Fruit fly (Drosophila melanogaster): ENCODE data around the gene baz.

baz gene

dm6 chrX:17111958-17112953 is 47.5 kb upstream of the baz start (continued):
- TF ChIP-seq CG32006 (GFP tag; optimal IDR thresholded peaks at IDR 0.05) (peak; percentile 76), Eip75B (GFP tag; optimal IDR thresholded peaks at IDR 0.05) (peak; percentile 47), Sox102F (GFP tag; optimal IDR thresholded peaks at IDR 0.05) (no peak), net (GFP tag; optimal IDR thresholded peaks at IDR 0.05) (peak; percentile 40), Blimp-1 (GFP tag; optimal IDR thresholded peaks at IDR 0.05) (no peak), Gug (GFP tag; IDR thresholded peaks at IDR 0.05) (no peak), eg (GFP tag; IDR thresholded peaks at IDR 0.05) (0 out of 3 replicates have a peak, but pooled peaks have one; percentile 14), spab (GFP tag; optimal IDR thresholded peaks at IDR 0.05) (peak; percentile 23), CG11902 (GFP tag; optimal IDR thresholded peaks at IDR 0.05) (peak; percentile 19), CG11294 (GFP tag; IDR thresholded peaks at IDR 0.05) (0 out of 2 replicates have a peak, but pooled peaks have one; percentile 15), CG6854 (GFP tag; optimal IDR thresholded peaks at IDR 0.05) (no peak), Hr4 (GFP tag; optimal IDR thresholded peaks at IDR 0.05) (peak; percentile 47), salr (GFP tag; optimal IDR thresholded peaks at IDR 0.05) (peak in 1 of 2 experiments; percentile 70), CG8632 (GFP tag; optimal IDR thresholded peaks at IDR 0.05) (no peak), Eip93F (GFP tag; optimal IDR thresholded peaks at IDR 0.05) (no peak), achi (GFP tag; optimal IDR thresholded peaks at IDR 0.05) (peak; percentile 36), CG9139 (GFP tag; optimal IDR thresholded peaks at IDR 0.05) (no peak)

- TF ChIP-seq fkh (GFP tag; optimal IDR thresholded peaks at IDR 0.05): no peak
- peak; percentile 82 for TF ChIP-seq OdsH (GFP tag; optimal IDR thresholded peaks at IDR 0.05)
- TF ChIP-seq esn (GFP tag; optimal IDR thresholded peaks at IDR 0.05): peak; percentile 71
- peak; percentile 26 for TF ChIP-seq CG6276 (GFP tag; optimal IDR thresholded peaks at IDR 0.05)
- TF ChIP-seq achi (GFP tag; optimal IDR thresholded peaks at IDR 0.05): peak; percentile 79
- peak; percentile 87 for TF ChIP-seq CG8119 (GFP tag; IDR thresholded peaks at IDR 0.05)
- peak; percentile 42; the same call in 1 of the 2 replicates for TF ChIP-seq Gug (GFP tag; IDR thresholded peaks at IDR 0.05)
- TF ChIP-seq Ets96B (tag; optimal IDR thresholded peaks at IDR 0.05): peak; percentile 41
- peak; percentile 42 for TF ChIP-seq CG7368 (GFP tag; optimal IDR thresholded peaks at IDR 0.05)
- TF ChIP-seq CG3032 (tag; optimal IDR thresholded peaks at IDR 0.05): peak; percentile 42
- peak; percentile 32 for TF ChIP-seq Hr4 (GFP tag; optimal IDR thresholded peaks at IDR 0.05)
- TF ChIP-seq salr (GFP tag; optimal IDR thresholded peaks at IDR 0.05): peak in 1 of 2 experiments; percentile 55
- TF ChIP-seq svp (GFP tag): peak; percentile 69
- peak; percentile 45 for TF ChIP-seq dsx (GFP tag; optimal IDR thresholded peaks at IDR 0.05; ENCODE audit: poor library complexity, severe bottlenecking)
- TF ChIP-seq lz (GFP tag; optimal IDR thresholded peaks at IDR 0.05): peak; percentile 39
- TF ChIP-seq fd85E (GFP tag; optimal IDR thresholded peaks at IDR 0.05): no peak
- TF ChIP-seq fd59A (GFP tag; optimal IDR thresholded peaks at IDR 0.05): peak; percentile 26
- peak; percentile 87 for TF ChIP-seq Eip78C (GFP tag)
- peak; percentile 79 for TF ChIP-seq CG6792 (GFP tag; optimal IDR thresholded peaks at IDR 0.05)
- TF ChIP-seq Sox14 (GFP tag; optimal IDR thresholded peaks at IDR 0.05): peak; percentile 13
- TF ChIP-seq CG3919 (GFP tag; optimal IDR thresholded peaks at IDR 0.05): peak; percentile 61
- TF ChIP-seq CG31627 (GFP tag; optimal IDR thresholded peaks at IDR 0.05): peak; percentile 15
- no peak for TF ChIP-seq Eip93F (GFP tag; optimal IDR thresholded peaks at IDR 0.05)
- TF ChIP-seq CG11902 (GFP tag; optimal IDR thresholded peaks at IDR 0.05): peak; percentile 48
- TF ChIP-seq Eip75B (GFP tag; optimal IDR thresholded peaks at IDR 0.05): no peak
- TF ChIP-seq CG16779 (tag; optimal IDR thresholded peaks at IDR 0.05): peak; percentile 23
- peak; percentile 12 for TF ChIP-seq CG6808 (GFP tag; optimal IDR thresholded peaks at IDR 0.05)
- peak; percentile 39 for TF ChIP-seq cyc (GFP tag; optimal IDR thresholded peaks at IDR 0.05)
- no peak for TF ChIP-seq CG9139 (GFP tag; optimal IDR thresholded peaks at IDR 0.05)
- no peak for TF ChIP-seq vri (GFP tag; optimal IDR thresholded peaks at IDR 0.05)
- TF ChIP-seq net (GFP tag; optimal IDR thresholded peaks at IDR 0.05): peak; percentile 63
- no peak for TF ChIP-seq Ets21C (GFP tag; optimal IDR thresholded peaks at IDR 0.05)
- TF ChIP-seq topi (GFP tag; optimal IDR thresholded peaks at IDR 0.05): peak; percentile 44
- TF ChIP-seq CG32006 (GFP tag; optimal IDR thresholded peaks at IDR 0.05): peak; percentile 83
- peak; percentile 81 for TF ChIP-seq CG8632 (GFP tag; optimal IDR thresholded peaks at IDR 0.05)
- TF ChIP-seq CG10631 (GFP tag; optimal IDR thresholded peaks at IDR 0.05): peak; percentile 71
- peak; percentile 49 for TF ChIP-seq Sox15 (GFP tag; optimal IDR thresholded peaks at IDR 0.05)
- TF ChIP-seq Smox (GFP tag; optimal IDR thresholded peaks at IDR 0.05): peak; percentile 37
- TF ChIP-seq CG34406 (GFP tag; optimal IDR thresholded peaks at IDR 0.05): peak; percentile 81
Observed at dm6 chrX:17113324-17113723, 46.5 kb upstream of the baz start.

All from whole organism, prepupa.